Worm (Caenorhabditis elegans) whole organism, early embryonic: Measurements from ENCODE around the gene slcr-46.2.

Source experiments
- ama-1 ChIP-seq: fragments of 150-350 bp; optimal IDR thresholded peaks from 2 replicates; lab custom pipeline; 2014
- ets-7 ChIP-seq: sonication (generic microtip); optimal IDR thresholded peaks from 2 replicates; lab custom pipeline; 2016; ENCODE audit warnings: missing genotype, missing genetic modification characterization, missing compliant biosample characterization

- TF ChIP-seq ama-1 (lab: Kevin White, UChicago), result no peak
- no peak for TF ChIP-seq ets-7 (tag; lab: Kevin White, UChicago)
These were observed 46.4 kb upstream of the slcr-46.2 start, which contains the start of gene C25F9.14 for ce11 chrV:19436307-19436706.
